Fruit fly (Drosophila melanogaster) whole organism, embryonic: ENCODE results near the gene ds.

Experiments used
- Ada2b ChIP-seq: fragments of 200-800 bp; sonication (Bioruptor generic); IDR thresholded peaks from 2 replicates; pipeline ENCODE4 v1.3.6; 2022; ENCODE audit warnings: missing biosample characterization, missing genetic modification characterization
- Atf-2 ChIP-seq: fragments of 200-800 bp; sonication (Bioruptor generic); optimal IDR thresholded peaks from 2 replicates; lab custom pipeline; 2016; ENCODE audit warnings: missing biosample characterization, missing genetic modification characterization
- CG10267 ChIP-seq: fragments of 200-800 bp; sonication (Bioruptor generic); optimal IDR thresholded peaks from 2 replicates; lab custom pipeline; 2018; ENCODE audit warnings: missing biosample characterization, mild to moderate bottlenecking, missing genetic modification characterization, moderate library complexity
- CG11695 ChIP-seq: fragments of 200-800 bp; sonication (Bioruptor generic); IDR thresholded peaks from 3 replicates; pipeline ENCODE4 v1.3.6; 2022; ENCODE audit warnings: missing biosample characterization, missing genetic modification characterization
- CG12391 ChIP-seq: fragments of 200-800 bp; sonication (Bioruptor generic); optimal IDR thresholded peaks from 3 replicates; lab custom pipeline; 2018; ENCODE audit warnings: missing biosample characterization, mild to moderate bottlenecking, missing genetic modification characterization, moderate library complexity
- CG12659 ChIP-seq: fragments of 200-800 bp; sonication (Bioruptor generic); optimal IDR thresholded peaks from 3 replicates; lab custom pipeline; 2017; ENCODE audit warnings: mild to moderate bottlenecking, missing biosample characterization, missing genetic modification reagents, missing genetic modification characterization
- CG14014 ChIP-seq: fragments of 200-800 bp; sonication (Bioruptor generic); IDR thresholded peaks from 2 replicates; pipeline ENCODE4 v1.3.6; 2022; ENCODE audit warnings: missing biosample characterization, missing genetic modification characterization
- CG14441 ChIP-seq: fragments of 200-800 bp; sonication (Bioruptor generic); IDR thresholded peaks from 2 replicates; pipeline ENCODE4 v1.3.6; 2022; ENCODE audit warnings: missing biosample characterization, missing genetic modification characterization
- CG14710 ChIP-seq: fragments of 200-800 bp; sonication (Bioruptor generic); optimal IDR thresholded peaks from 3 replicates; lab custom pipeline; 2019; ENCODE audit warnings: missing biosample characterization, mild to moderate bottlenecking, missing genetic modification characterization, moderate library complexity
- CG15601 ChIP-seq: fragments of 200-800 bp; sonication (Bioruptor generic); optimal IDR thresholded peaks from 3 replicates; lab custom pipeline; 2019; ENCODE audit warnings: missing biosample characterization, mild to moderate bottlenecking, missing genetic modification characterization, moderate library complexity
- CG16813 ChIP-seq: fragments of 200-800 bp; sonication (Bioruptor generic); IDR thresholded peaks from 3 replicates; pipeline ENCODE4 v1.3.6; 2022; ENCODE audit warnings: missing biosample characterization, missing genetic modification characterization; ENCODE audit not compliant: partially characterized antibody
- CG17328 ChIP-seq: fragments of 200-800 bp; sonication (Bioruptor generic); IDR thresholded peaks from 2 replicates; pipeline ENCODE4 v1.3.6; 2022; ENCODE audit warnings: missing biosample characterization, missing genetic modification characterization
- CG17385 ChIP-seq: fragments of 200-800 bp; sonication (Bioruptor generic); optimal IDR thresholded peaks from 3 replicates; lab custom pipeline; 2018; ENCODE audit warnings: missing biosample characterization, mild to moderate bottlenecking, missing genetic modification characterization
- CG17802 ChIP-seq: fragments of 200-800 bp; sonication (Bioruptor generic); optimal IDR thresholded peaks from 2 replicates; lab custom pipeline; 2018; ENCODE audit warnings: missing biosample characterization, mild to moderate bottlenecking, missing genetic modification characterization, moderate library complexity
- CG18262 ChIP-seq: fragments of 200-800 bp; optimal IDR thresholded peaks from 3 replicates; lab custom pipeline; 2019; ENCODE audit warnings: missing biosample characterization, mild to moderate bottlenecking, missing genetic modification characterization, moderate library complexity
- CG1832 ChIP-seq: fragments of 200-800 bp; sonication (Bioruptor generic); optimal IDR thresholded peaks from 2 replicates; lab custom pipeline; 2017; ENCODE audit warnings: missing biosample characterization, mild to moderate bottlenecking, missing genetic modification characterization, inconsistent platforms
- CG2712 ChIP-seq: fragments of 200-800 bp; optimal IDR thresholded peaks from 3 replicates; lab custom pipeline; 2019; ENCODE audit warnings: missing biosample characterization, mild to moderate bottlenecking, missing genetic modification characterization, moderate library complexity
- CG34422 ChIP-seq: fragments of 200-800 bp; sonication (Bioruptor generic); IDR thresholded peaks from 3 replicates; pipeline ENCODE4 v1.3.6; 2022; ENCODE audit warnings: missing biosample characterization, missing genetic modification characterization
- CG6689 ChIP-seq: fragments of 200-800 bp; sonication (Bioruptor generic); IDR thresholded peaks from 2 replicates; pipeline ENCODE4 v1.3.6; 2022; ENCODE audit warnings: missing biosample characterization, missing genetic modification characterization
- CG7839 ChIP-seq: fragments of 200-800 bp; sonication (Bioruptor generic); optimal IDR thresholded peaks from 3 replicates; lab custom pipeline; 2018; ENCODE audit warnings: missing biosample characterization, mild to moderate bottlenecking, missing genetic modification characterization, moderate library complexity
- CG9609 ChIP-seq: fragments of 200-800 bp; sonication (Bioruptor generic); optimal IDR thresholded peaks from 3 replicates; lab custom pipeline; 2016; ENCODE audit warnings: missing biosample characterization, missing genetic modification characterization
- CG9727 ChIP-seq: fragments of 200-800 bp; sonication (Bioruptor generic); optimal IDR thresholded peaks from 3 replicates; lab custom pipeline; 2017; ENCODE audit warnings: missing biosample characterization, mild to moderate bottlenecking, missing genetic modification characterization
- Chrac-16 ChIP-seq: fragments of 200-800 bp; sonication (Bioruptor generic); optimal IDR thresholded peaks from 3 replicates; lab custom pipeline; 2016; ENCODE audit warnings: missing biosample characterization, missing genetic modification characterization
- CoRest ChIP-seq: fragments of 200-800 bp; sonication (Bioruptor generic); optimal IDR thresholded peaks from 3 replicates; lab custom pipeline; 2018; ENCODE audit warnings: missing biosample characterization, mild to moderate bottlenecking, missing genetic modification characterization, moderate library complexity
- Dll ChIP-seq: fragments of 200-800 bp; sonication (Bioruptor generic); IDR thresholded peaks from 4 replicates; pipeline ENCODE4 v1.3.6; 2022; ENCODE audit warnings: missing biosample characterization, missing genetic modification characterization; ENCODE audit not compliant: partially characterized antibody
- ERR ChIP-seq: fragments of 200-800 bp; sonication (Bioruptor generic); optimal IDR thresholded peaks from 2 replicates; lab custom pipeline; 2016; ENCODE audit warnings: missing biosample characterization, missing genetic modification characterization
- Elba2 ChIP-seq: fragments of 200-800 bp; sonication (Bioruptor generic); optimal IDR thresholded peaks from 3 replicates; lab custom pipeline; 2016; ENCODE audit warnings: missing biosample characterization, missing genetic modification characterization
- Gsc ChIP-seq: fragments of 200-800 bp; sonication (Bioruptor generic); IDR thresholded peaks from 2 replicates; pipeline ENCODE4 v1.3.6; 2022; ENCODE audit warnings: missing biosample characterization, missing genetic modification characterization
- Lhr ChIP-seq: fragments of 200-800 bp; sonication (Bioruptor generic); optimal IDR thresholded peaks from 3 replicates; lab custom pipeline; 2017; ENCODE audit warnings: mild to moderate bottlenecking, missing biosample characterization, missing genetic modification reagents, missing genetic modification characterization
- Neu2 ChIP-seq: fragments of 200-800 bp; sonication (Bioruptor generic); optimal IDR thresholded peaks from 3 replicates; lab custom pipeline; 2016; ENCODE audit warnings: missing biosample characterization, missing genetic modification characterization, borderline replicate concordance
- Oli ChIP-seq: fragments of 200-800 bp; sonication (Bioruptor generic); optimal IDR thresholded peaks from 2 replicates; lab custom pipeline; 2018; ENCODE audit warnings: missing biosample characterization, mild to moderate bottlenecking, missing genetic modification characterization, moderate library complexity
- Optix ChIP-seq: fragments of 200-800 bp; sonication (Bioruptor generic); IDR thresholded peaks from 3 replicates; pipeline ENCODE4 v1.3.6; 2022; ENCODE audit warnings: missing biosample characterization, missing genetic modification characterization
- Ssrp ChIP-seq: fragments of 200-800 bp; sonication (Bioruptor generic); optimal IDR thresholded peaks from 2 replicates; lab custom pipeline; 2018; ENCODE audit warnings: missing biosample characterization, mild to moderate bottlenecking, missing genetic modification characterization, moderate library complexity
- Taf1 ChIP-seq: fragments of 200-800 bp; sonication (Bioruptor generic); IDR thresholded peaks from 2 replicates; pipeline ENCODE4 v1.3.6; 2022; ENCODE audit warnings: missing biosample characterization, missing genetic modification characterization
- Xbp1 ChIP-seq: fragments of 200-800 bp; sonication (Bioruptor generic); optimal IDR thresholded peaks from 3 replicates; lab custom pipeline; 2016; ENCODE audit warnings: missing biosample characterization, mild to moderate bottlenecking, missing genetic modification characterization
- Xrp1 ChIP-seq: fragments of 200-800 bp; sonication (Bioruptor generic); IDR thresholded peaks from 2 replicates; pipeline ENCODE4 v1.3.6; 2022; ENCODE audit warnings: missing biosample characterization, missing genetic modification characterization
- chn ChIP-seq: fragments of 200-800 bp; sonication (Bioruptor generic); optimal IDR thresholded peaks from 2 replicates; lab custom pipeline; 2016; ENCODE audit warnings: missing biosample characterization, missing genetic modification characterization
- eve ChIP-seq, 2 experiments: fragments of >200 bp; optimal IDR thresholded peaks; 2 replicates each; lab custom pipeline; 2017; ENCODE audit warnings: missing biosample characterization in 2 of 2, missing genetic modification characterization in 2 of 2
- hth ChIP-seq: fragments of >200 bp; optimal IDR thresholded peaks from 2 replicates; lab custom pipeline; 2017; ENCODE audit warnings: inconsistent platforms
- lola ChIP-seq, 3 experiments: fragments of >200 bp in 2 of 3; fragments of 200-800 bp in 1 of 3; sonication (Bioruptor generic) in 1 of 3; optimal IDR thresholded peaks; 2 replicates each; lab custom pipeline; 2017 to 2019; ENCODE audit warnings: missing biosample characterization in 3 of 3, missing genetic modification characterization in 3 of 3, mild to moderate bottlenecking in 1 of 3, moderate library complexity in 1 of 3
- nom ChIP-seq: fragments of 200-800 bp; sonication (Bioruptor generic); optimal IDR thresholded peaks from 2 replicates; lab custom pipeline; 2017; ENCODE audit warnings: missing biosample characterization, missing genetic modification characterization, mild to moderate bottlenecking, moderate library complexity, missing genetic modification reagents
- prd ChIP-seq, 3 experiments: fragments of >200 bp in 2 of 3; fragments of 200-800 bp in 1 of 3; sonication (Bioruptor generic) in 1 of 3; optimal IDR thresholded peaks in 2 of 3; IDR thresholded peaks in 1 of 3; 2 replicates in 2 of 3; 3 replicates in 1 of 3; pipeline versions ENCODE4 v1.3.6 to Lab custom; 2017 to 2022; ENCODE audit warnings: missing biosample characterization in 1 of 3, missing genetic modification characterization in 1 of 3
- pum ChIP-seq: fragments of 200-800 bp; sonication (Bioruptor generic); optimal IDR thresholded peaks from 2 replicates; lab custom pipeline; 2016; ENCODE audit warnings: missing biosample characterization, missing genetic modification characterization
- schlank ChIP-seq: fragments of 200-800 bp; sonication (Bioruptor generic); optimal IDR thresholded peaks from 2 replicates; lab custom pipeline; 2018; ENCODE audit warnings: missing biosample characterization, mild to moderate bottlenecking, missing genetic modification characterization
- sens ChIP-seq: fragments of 200-800 bp; sonication (Bioruptor generic); peaks from one replicate; lab custom pipeline; 2016; ENCODE audit warnings: missing biosample characterization, missing genetic modification characterization
- sens-2 ChIP-seq: fragments of 200-800 bp; sonication (Bioruptor generic); IDR thresholded peaks from 2 replicates; pipeline ENCODE4 v1.3.6; 2022; ENCODE audit warnings: missing biosample characterization, missing genetic modification characterization
- sisA ChIP-seq: fragments of 200-800 bp; sonication (Bioruptor generic); IDR thresholded peaks from 2 replicates; pipeline ENCODE4 v1.3.6; 2022; ENCODE audit warnings: missing biosample characterization, missing genetic modification characterization
- sug ChIP-seq: fragments of 200-800 bp; optimal IDR thresholded peaks from 2 replicates; lab custom pipeline; 2019; ENCODE audit warnings: missing biosample characterization, mild to moderate bottlenecking, missing genetic modification characterization, moderate library complexity
- usp ChIP-seq: fragments of >200 bp; optimal IDR thresholded peaks from 2 replicates; lab custom pipeline; 2017; ENCODE audit warnings: missing biosample characterization, missing genetic modification characterization
- zfh1 ChIP-seq: fragments of 200-800 bp; sonication (Bioruptor generic); IDR thresholded peaks from 3 replicates; pipeline ENCODE4 v1.3.6; 2022; ENCODE audit warnings: missing biosample characterization, missing genetic modification characterization

ds gene

dm6 chr2L:606165-606564, 108.6 kb downstream of the ds start (continued):
- TF ChIP-seq Optix (peak; percentile 56; the same call in 1 of the 3 replicates), sens-2 (GFP tag; lab: Robert Waterston, UW) (peak; percentile 76), Chrac-16 (GFP tag; lab: Kevin White, UChicago) (peak; percentile 63), CG18262 (tag; lab: Kevin White, UChicago) (peak; percentile 60), Dll (no peak), Xbp1 (GFP tag; lab: Kevin White, UChicago) (peak; percentile 34), Xrp1 (GFP tag; lab: Robert Waterston, UW) (peak; percentile 84), CG16813 (GFP tag; lab: Robert Waterston, UW) (no peak), CG6689 (GFP tag; lab: Robert Waterston, UW) (peak; percentile 42; the same call in 1 of the 2 replicates), CG10267 (tag; lab: Kevin White, UChicago) (peak; percentile 52), Neu2 (GFP tag; lab: Kevin White, UChicago) (no peak), Lhr (no peak), CG2712 (tag; lab: Kevin White, UChicago) (peak; percentile 72), CG17802 (no peak), eve (GFP tag; optimal IDR thresholded peaks at IDR 0.05; lab: Kevin White, UChicago) (peak in 1 of 2 experiments; percentile 69), usp (GFP tag; lab: Kevin White, UChicago) (no peak), chn (GFP tag; lab: Kevin White, UChicago) (peak; percentile 60), hth (lab: Kevin White, UChicago) (no peak), CG14710 (peak; percentile 42), CG12659 (GFP tag; lab: Kevin White, UChicago) (no peak), CoRest (tag; lab: Kevin White, UChicago) (no peak), CG11695 (no peak), Oli (tag; lab: Kevin White, UChicago) (peak; percentile 0), CG17328 (GFP tag; lab: Robert Waterston, UW) (peak; percentile 65), zfh1 (peak; percentile 73), CG1832 (GFP tag; lab: Kevin White, UChicago) (no peak), CG14014 (0 out of 2 replicates have a peak, but pooled peaks have one; percentile 12), CG9609 (GFP tag; lab: Kevin White, UChicago) (peak; percentile 14), Ada2b (GFP tag; lab: Robert Waterston, UW) (no peak), Ssrp (peak; percentile 44), CG17385 (GFP tag; lab: Kevin White, UChicago) (peak; percentile 31), sug (tag; lab: Kevin White, UChicago) (no peak), prd (optimal IDR thresholded peaks at IDR 0.05; lab: Kevin White, UChicago) (no peak), prd (GFP tag; IDR thresholded peaks at IDR 0.05; lab: Robert Waterston, UW) (peak; percentile 89), nom (GFP tag; lab: Kevin White, UChicago) (peak; percentile 21), pum (GFP tag; lab: Kevin White, UChicago) (peak; percentile 21), Gsc (GFP tag; lab: Robert Waterston, UW) (peak; percentile 41), lola (GFP tag; optimal IDR thresholded peaks at IDR 0.05; lab: Kevin White, UChicago) (peak in 1 of 3 experiments; percentile 56), sisA (GFP tag; lab: Robert Waterston, UW) (peak; percentile 51), Elba2 (GFP tag; lab: Kevin White, UChicago) (peak; percentile 11), CG7839 (tag; lab: Kevin White, UChicago) (no peak), CG15601 (tag; lab: Kevin White, UChicago) (peak; percentile 1), Atf-2 (GFP tag; lab: Kevin White, UChicago) (peak; percentile 11), ERR (GFP tag; lab: Kevin White, UChicago) (no peak), CG14441 (GFP tag; lab: Robert Waterston, UW) (no peak), CG12391 (tag; lab: Kevin White, UChicago) (peak; percentile 56), Taf1 (no peak), CG9727 (peak; percentile 47), CG34422 (GFP tag; lab: Robert Waterston, UW) (0 out of 3 replicates have a peak, but pooled peaks have one; percentile 26), schlank (no peak), sens (peak; percentile 75)
